Worm (Caenorhabditis elegans) whole organism, L4 larva: ENCODE measurements around the gene fbxa-208.

Experiments
- R02D3.7 ChIP-seq: fragments of 150-350 bp; sonication (generic microtip); optimal IDR thresholded peaks from 3 replicates; lab custom pipeline; 2014; ENCODE audit warnings: missing biosample characterization, missing genetic modification characterization
- aly-2 ChIP-seq: sonication (generic microtip); optimal IDR thresholded peaks from 2 replicates; lab custom pipeline; 2018; ENCODE audit warnings: missing biosample characterization, missing genetic modification characterization
- daf-16 ChIP-seq, 3 experiments: sonication (generic microtip); optimal IDR thresholded peaks; 2 replicates each; lab custom pipeline; 2016 to 2017; ENCODE audit warnings: missing genetic modification characterization in 3 of 3, missing genetic modification reagents in 3 of 3, mild to moderate bottlenecking in 2 of 3, missing compliant biosample characterization in 2 of 3, missing biosample characterization in 1 of 3, moderate library complexity in 1 of 3
- dpl-1 ChIP-seq: fragments of 150-350 bp; optimal IDR thresholded peaks from 2 replicates; lab custom pipeline; 2014; ENCODE audit warnings: missing biosample characterization, missing genetic modification reagents, missing genetic modification characterization
- duxl-1 ChIP-seq: sonication (generic microtip); optimal IDR thresholded peaks from 2 replicates; lab custom pipeline; 2016; ENCODE audit warnings: mild to moderate bottlenecking, missing genetic modification characterization, moderate library complexity, missing compliant biosample characterization; ENCODE audit not compliant: poor library complexity
- fos-1 ChIP-seq: fragments of 150-350 bp; optimal IDR thresholded peaks from 2 replicates; lab custom pipeline; 2014; ENCODE audit warnings: missing biosample characterization, missing genetic modification characterization
- hlh-11 ChIP-seq: fragments of 200-800 bp; sonication (Bioruptor generic); optimal IDR thresholded peaks from 2 replicates; lab custom pipeline; 2018; ENCODE audit warnings: mild to moderate bottlenecking, missing genetic modification characterization, missing compliant biosample characterization
- nhr-11 ChIP-seq: fragments of 150-350 bp; optimal IDR thresholded peaks from 2 replicates; lab custom pipeline; 2014; ENCODE audit warnings: missing biosample characterization, missing genetic modification characterization
- nhr-237 ChIP-seq: sonication (generic microtip); optimal IDR thresholded peaks from 2 replicates; lab custom pipeline; 2017; ENCODE audit warnings: missing biosample characterization, missing genetic modification characterization
- nhr-6 ChIP-seq: fragments of 150-350 bp; optimal IDR thresholded peaks from 2 replicates; lab custom pipeline; 2014; ENCODE audit warnings: missing biosample characterization, missing genetic modification characterization
- pha-4 ChIP-seq, 2 experiments: fragments of 150-350 bp in 1 of 2; fragments of 200-800 bp in 1 of 2; sonication (Bioruptor generic) in 1 of 2; IDR thresholded peaks in 1 of 2; optimal IDR thresholded peaks in 1 of 2; 2 replicates each; pipeline versions ENCODE4 v1.3.6 to Lab custom; 2014 to 2022; ENCODE audit warnings: missing genetic modification characterization in 2 of 2, missing genetic modification reagents in 2 of 2, missing biosample characterization in 1 of 2, missing compliant biosample characterization in 1 of 2
- skn-1 ChIP-seq: fragments of 150-350 bp; optimal IDR thresholded peaks from 2 replicates; lab custom pipeline; 2014; ENCODE audit warnings: missing biosample characterization, missing genetic modification characterization
- unc-130 ChIP-seq: sonication (generic microtip); optimal IDR thresholded peaks from 2 replicates; lab custom pipeline; 2016; ENCODE audit warnings: missing genetic modification reagents, missing genetic modification characterization, missing compliant biosample characterization
- unc-62 ChIP-seq, 3 experiments: fragments of 150-350 bp in 1 of 3; sonication (generic microtip); optimal IDR thresholded peaks in 2 of 3; peaks in 1 of 3; 1 replicate in 1 of 3; 2 replicates in 2 of 3; lab custom pipeline; 2014 to 2017; ENCODE audit warnings: missing biosample characterization in 3 of 3, missing genetic modification characterization in 3 of 3, missing genetic modification reagents in 3 of 3, missing genotype in 1 of 3

DNA sequence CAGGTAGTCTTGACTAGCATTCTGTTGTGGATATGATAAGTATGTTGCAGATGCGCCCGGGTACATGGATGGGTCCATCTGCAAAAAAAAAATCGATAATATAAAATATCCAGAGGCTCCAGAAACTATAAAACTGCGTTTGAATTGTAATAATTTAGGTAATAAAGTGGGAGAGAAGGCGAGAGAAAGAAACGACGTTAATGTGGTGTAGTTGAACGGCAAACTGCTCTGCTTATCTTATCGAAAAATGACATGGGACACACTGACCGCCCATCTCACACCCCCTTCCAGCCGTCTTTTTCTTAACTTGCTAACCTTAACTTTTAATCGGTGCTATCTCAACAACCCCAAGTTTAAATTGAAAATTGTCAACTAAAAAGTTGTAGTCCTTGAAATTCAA lies 34.6 kb upstream of the fbxa-208 start:
- TF ChIP-seq nhr-11 (tag; lab: Kevin White, UChicago) (no peak), skn-1 (tag; lab: Kevin White, UChicago) (no peak), duxl-1 (tag; lab: Kevin White, UChicago) (no peak), dpl-1 (GFP tag; lab: Kevin White, UChicago) (no peak), nhr-237 (tag; lab: Kevin White, UChicago) (no peak), fos-1 (tag; lab: Kevin White, UChicago) (no peak), aly-2 (no peak), R02D3.7 (tag; lab: Kevin White, UChicago) (no peak), daf-16 (GFP tag; optimal IDR thresholded peaks at IDR 0.05; lab: Kevin White, UChicago) (no peak), daf-16 (tag; optimal IDR thresholded peaks at IDR 0.05; lab: Kevin White, UChicago) (peak; percentile 31), unc-62 (GFP tag; optimal IDR thresholded peaks at IDR 0.05 in 1 of 2; lab: Kevin White, UChicago) (peak in 1 of 2 experiments; percentile 51), unc-62 (tag; optimal IDR thresholded peaks at IDR 0.05; lab: Kevin White, UChicago) (no peak), pha-4 (GFP tag; IDR thresholded peaks at IDR 0.05; lab: Robert Waterston, UW) (no peak), pha-4 (tag; optimal IDR thresholded peaks at IDR 0.05; lab: Kevin White, UChicago) (no peak), unc-130 (no peak), hlh-11 (peak; percentile 26), nhr-6 (tag; lab: Kevin White, UChicago) (no peak)
